Worm (Caenorhabditis elegans) whole organism, late embryonic: ENCODE results near the gene R160.2.

Experiments used
- C38D4.7 ChIP-seq: fragments of 200-800 bp; sonication (Bioruptor generic); optimal IDR thresholded peaks from 2 replicates; lab custom pipeline; 2018; ENCODE audit warnings: mild to moderate bottlenecking, missing genetic modification characterization, moderate library complexity, missing compliant biosample characterization
- F13H6.1 ChIP-seq: sonication (generic microtip); optimal IDR thresholded peaks from 2 replicates; lab custom pipeline; 2016; ENCODE audit warnings: missing genetic modification characterization, missing compliant biosample characterization
- K09A11.1 ChIP-seq: sonication (generic microtip); optimal IDR thresholded peaks from 2 replicates; lab custom pipeline; 2017; ENCODE audit warnings: antibody characterized with exemption, mild to moderate bottlenecking, missing genetic modification characterization, missing compliant biosample characterization; ENCODE audit not compliant: insufficient read depth
- Y22D7AL.16 ChIP-seq: sonication (generic microtip); optimal IDR thresholded peaks from 2 replicates; lab custom pipeline; 2016; ENCODE audit warnings: missing genetic modification characterization, missing compliant biosample characterization
- ahr-1 ChIP-seq: sonication (generic microtip); optimal IDR thresholded peaks from 2 replicates; lab custom pipeline; 2016; ENCODE audit warnings: missing genetic modification characterization, missing compliant biosample characterization
- ama-1 ChIP-seq: fragments of 150-350 bp; optimal IDR thresholded peaks from 2 replicates; lab custom pipeline; 2014
- ceh-18 ChIP-seq: sonication (generic microtip); optimal IDR thresholded peaks from 2 replicates; lab custom pipeline; 2016; ENCODE audit warnings: missing genetic modification characterization, missing compliant biosample characterization
- ceh-2 ChIP-seq: sonication (generic microtip); optimal IDR thresholded peaks from 2 replicates; lab custom pipeline; 2016; ENCODE audit warnings: missing genotype, missing genetic modification characterization, missing compliant biosample characterization
- ceh-24 ChIP-seq: sonication (generic microtip); optimal IDR thresholded peaks from 2 replicates; lab custom pipeline; 2016; ENCODE audit warnings: mild to moderate bottlenecking, missing genetic modification characterization, missing compliant biosample characterization
- ceh-45 ChIP-seq: fragments of 200-800 bp; sonication (Bioruptor generic); IDR thresholded peaks from 2 replicates; pipeline ENCODE4 v1.3.6; 2022; ENCODE audit warnings: missing genetic modification reagents, missing genetic modification characterization, missing compliant biosample characterization
- ceh-48 ChIP-seq: sonication (generic microtip); optimal IDR thresholded peaks from 2 replicates; lab custom pipeline; 2016; ENCODE audit warnings: missing genetic modification characterization, inconsistent platforms, missing compliant biosample characterization
- ceh-9 ChIP-seq: sonication (generic microtip); optimal IDR thresholded peaks from 2 replicates; lab custom pipeline; 2016; ENCODE audit warnings: mild to moderate bottlenecking, missing genetic modification characterization, inconsistent platforms, missing compliant biosample characterization
- che-1 ChIP-seq: sonication (generic microtip); optimal IDR thresholded peaks from 2 replicates; lab custom pipeline; 2016; ENCODE audit warnings: mild to moderate bottlenecking, missing genetic modification characterization, missing compliant biosample characterization
- dmd-4 ChIP-seq: sonication (generic microtip); optimal IDR thresholded peaks from 2 replicates; lab custom pipeline; 2016; ENCODE audit warnings: borderline replicate concordance, missing genetic modification characterization, missing compliant biosample characterization
- dve-1 ChIP-seq: sonication (generic microtip); optimal IDR thresholded peaks from 2 replicates; lab custom pipeline; 2017; ENCODE audit warnings: antibody characterized with exemption, mild to moderate bottlenecking, missing genetic modification characterization, missing compliant biosample characterization
- elt-2 ChIP-seq: sonication (generic microtip); optimal IDR thresholded peaks from 2 replicates; lab custom pipeline; 2016; ENCODE audit warnings: missing genetic modification reagents, missing genetic modification characterization, missing compliant biosample characterization
- elt-4 ChIP-seq: sonication (generic microtip); optimal IDR thresholded peaks from 2 replicates; lab custom pipeline; 2016; ENCODE audit warnings: missing genetic modification characterization, missing compliant biosample characterization
- eyg-1 ChIP-seq: sonication (generic microtip); optimal IDR thresholded peaks from 2 replicates; lab custom pipeline; 2016; ENCODE audit warnings: missing genotype, missing genetic modification characterization, missing compliant biosample characterization
- fax-1 ChIP-seq: sonication (generic microtip); optimal IDR thresholded peaks from 2 replicates; lab custom pipeline; 2016; ENCODE audit warnings: missing genotype, missing genetic modification characterization, missing compliant biosample characterization
- gmeb-2 ChIP-seq: sonication (generic microtip); optimal IDR thresholded peaks from 2 replicates; lab custom pipeline; 2016; ENCODE audit warnings: missing genetic modification characterization, inconsistent platforms, missing compliant biosample characterization
- hlh-30 ChIP-seq: sonication (generic microtip); optimal IDR thresholded peaks from 2 replicates; lab custom pipeline; 2017; ENCODE audit warnings: antibody characterized with exemption, missing genetic modification characterization, missing compliant biosample characterization; ENCODE audit not compliant: insufficient read depth
- hlh-6 ChIP-seq: sonication (generic microtip); optimal IDR thresholded peaks from 2 replicates; lab custom pipeline; 2016; ENCODE audit warnings: missing genotype, missing genetic modification characterization, missing compliant biosample characterization
- hlh-8 ChIP-seq: sonication (generic microtip); optimal IDR thresholded peaks from 2 replicates; lab custom pipeline; 2016; ENCODE audit warnings: missing genotype, missing genetic modification characterization, missing compliant biosample characterization
- lim-6 ChIP-seq: sonication (generic microtip); optimal IDR thresholded peaks from 2 replicates; lab custom pipeline; 2016; ENCODE audit warnings: missing genetic modification characterization, missing compliant biosample characterization
- lin-11 ChIP-seq: fragments of 200-800 bp; sonication (Bioruptor generic); optimal IDR thresholded peaks from 2 replicates; lab custom pipeline; 2018; ENCODE audit warnings: mild to moderate bottlenecking, missing genetic modification characterization, missing compliant biosample characterization
- mec-3 ChIP-seq: sonication (generic microtip); optimal IDR thresholded peaks from 2 replicates; lab custom pipeline; 2016; ENCODE audit warnings: borderline replicate concordance, missing genetic modification characterization, missing compliant biosample characterization
- nfya-1 ChIP-seq: sonication (generic microtip); optimal IDR thresholded peaks from 2 replicates; lab custom pipeline; 2017; ENCODE audit warnings: missing genetic modification characterization, mild to moderate bottlenecking, missing compliant biosample characterization, antibody characterized with exemption, moderate library complexity
- pag-3 ChIP-seq: sonication (generic microtip); optimal IDR thresholded peaks from 2 replicates; lab custom pipeline; 2016; ENCODE audit warnings: missing compliant biosample characterization, missing genetic modification characterization, borderline replicate concordance
- pat-9 ChIP-seq: fragments of 200-800 bp; sonication (Bioruptor generic); optimal IDR thresholded peaks from 2 replicates; lab custom pipeline; 2018; ENCODE audit warnings: mild to moderate bottlenecking, missing genetic modification characterization, moderate library complexity, missing compliant biosample characterization
- pha-2 ChIP-seq: sonication (generic microtip); optimal IDR thresholded peaks from 2 replicates; lab custom pipeline; 2017; ENCODE audit warnings: mild to moderate bottlenecking, missing genetic modification characterization, missing compliant biosample characterization
- pqm-1 ChIP-seq: sonication (generic microtip); optimal IDR thresholded peaks from 2 replicates; lab custom pipeline; 2016; ENCODE audit warnings: missing genetic modification characterization, missing compliant biosample characterization
- rnt-1 ChIP-seq: sonication (generic microtip); optimal IDR thresholded peaks from 2 replicates; lab custom pipeline; 2016; ENCODE audit warnings: missing genetic modification characterization, missing compliant biosample characterization
- sdc-2 ChIP-seq: sonication (generic microtip); optimal IDR thresholded peaks from 2 replicates; lab custom pipeline; 2016; ENCODE audit warnings: missing genotype, missing genetic modification characterization, missing compliant biosample characterization
- sox-2 ChIP-seq: fragments of 200-800 bp; sonication (Bioruptor generic); IDR thresholded peaks from 2 replicates; pipeline ENCODE4 v1.3.6; 2022; ENCODE audit warnings: missing genetic modification reagents, missing genetic modification characterization, missing compliant biosample characterization
- sox-4 ChIP-seq: sonication (generic microtip); optimal IDR thresholded peaks from 2 replicates; lab custom pipeline; 2017; ENCODE audit warnings: mild to moderate bottlenecking, missing genetic modification characterization, inconsistent platforms, missing compliant biosample characterization
- tbx-2 ChIP-seq: sonication (generic microtip); optimal IDR thresholded peaks from 2 replicates; lab custom pipeline; 2016; ENCODE audit warnings: missing genetic modification characterization, missing compliant biosample characterization
- tbx-7 ChIP-seq: sonication (generic microtip); optimal IDR thresholded peaks from 2 replicates; lab custom pipeline; 2016; ENCODE audit warnings: missing genotype, missing genetic modification characterization, missing compliant biosample characterization
- unc-3 ChIP-seq, 2 experiments: fragments of 200-800 bp in 1 of 2; sonication (Bioruptor generic) in 1 of 2; sonication (generic microtip) in 1 of 2; conservative IDR thresholded peaks in 1 of 2; optimal IDR thresholded peaks in 1 of 2; 2 replicates each; pipeline versions ENCODE4 v1.3.6 to Lab custom; 2016 to 2022; ENCODE audit warnings: missing compliant biosample characterization in 2 of 2, missing genetic modification characterization in 2 of 2, missing genetic modification reagents in 1 of 2
- unc-55 ChIP-seq: sonication (generic microtip); optimal IDR thresholded peaks from 2 replicates; lab custom pipeline; 2017; ENCODE audit warnings: missing biosample characterization, missing genetic modification reagents, missing genetic modification characterization
- zip-5 ChIP-seq: sonication (generic microtip); optimal IDR thresholded peaks from 2 replicates; lab custom pipeline; 2016; ENCODE audit warnings: missing genetic modification characterization, missing compliant biosample characterization
- ztf-16 ChIP-seq: sonication (generic microtip); optimal IDR thresholded peaks from 2 replicates; lab custom pipeline; 2017; ENCODE audit warnings: missing genetic modification characterization, missing compliant biosample characterization

Gene R160.2

DNA sequence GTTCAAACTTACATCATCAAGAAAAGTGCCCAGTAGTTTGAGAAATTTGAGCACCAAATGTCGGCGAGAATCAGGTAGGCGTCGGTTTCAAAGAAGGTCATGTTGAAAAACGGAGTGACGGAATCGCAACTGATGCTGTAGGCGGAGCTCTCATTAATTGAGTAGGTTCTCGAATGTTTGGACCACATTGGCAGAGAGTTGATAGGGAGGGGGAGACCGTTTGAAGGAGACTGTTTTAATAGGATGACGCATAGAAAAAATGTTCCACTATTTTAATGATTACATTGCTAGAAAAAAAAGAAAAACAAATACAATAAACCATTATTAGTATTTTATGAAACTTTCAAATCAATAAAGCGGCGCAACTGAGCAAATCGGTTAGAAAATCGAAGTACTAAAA is 13.5 kb downstream of the R160.2 start, which contains the start of gene F14H12.17:
Gene F14H12.17, minus strand, starts transcription at position 101 of the 400 bp plus-strand sequence.
- no peak for TF ChIP-seq ceh-45 (GFP tag; lab: Robert Waterston, UW)
- no peak for TF ChIP-seq gmeb-2 (tag; lab: Kevin White, UChicago)
- no peak for TF ChIP-seq unc-3 (GFP tag; conservative IDR thresholded peaks at IDR 0.05; lab: Robert Waterston, UW)
- no peak for TF ChIP-seq unc-3 (tag; optimal IDR thresholded peaks at IDR 0.05; lab: Kevin White, UChicago)
- no peak for TF ChIP-seq tbx-7 (tag; lab: Kevin White, UChicago)
- TF ChIP-seq hlh-6 (tag; lab: Kevin White, UChicago) = no peak
- TF ChIP-seq dve-1 (tag; lab: Kevin White, UChicago) = no peak
- TF ChIP-seq, all 69 proteins: peak for 0

DNA sequence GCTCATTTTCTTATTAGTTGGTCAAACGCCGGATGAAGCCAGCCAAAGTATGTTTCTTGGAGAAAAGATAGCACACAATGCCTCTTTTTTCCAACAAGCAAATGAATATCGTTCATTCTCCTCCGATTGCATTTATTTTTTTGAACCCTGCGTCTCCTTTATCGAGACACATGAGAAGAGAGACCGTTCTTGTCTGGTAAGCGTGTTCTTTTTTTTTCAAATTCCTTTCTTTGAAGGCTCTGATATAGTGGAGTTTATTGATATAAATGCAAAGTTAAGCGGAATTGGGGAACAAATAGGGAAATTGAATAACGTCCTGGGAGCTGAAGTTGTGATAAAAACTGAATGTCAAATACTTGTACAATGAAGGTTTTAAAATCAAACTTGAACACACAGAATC is 14.2 kb downstream of the R160.2 start, which contains the start of gene F14H12.7:
Gene F14H12.7, minus strand, starts transcription at position 101 of the 400 bp plus-strand sequence.
- TF ChIP-seq ceh-24 (tag; lab: Kevin White, UChicago) (no peak), pag-3 (tag; lab: Kevin White, UChicago) (no peak), K09A11.1 (tag; lab: Kevin White, UChicago) (no peak), fax-1 (no peak), ama-1 (no peak), ceh-48 (no peak), tbx-7 (tag; lab: Kevin White, UChicago) (no peak), ceh-2 (no peak), hlh-30 (no peak), che-1 (tag; lab: Kevin White, UChicago) (no peak), Y22D7AL.16 (no peak), zip-5 (tag; lab: Kevin White, UChicago) (no peak), unc-55 (GFP tag; lab: Kevin White, UChicago) (no peak), pqm-1 (tag; lab: Kevin White, UChicago) (no peak), hlh-8 (no peak)

DNA sequence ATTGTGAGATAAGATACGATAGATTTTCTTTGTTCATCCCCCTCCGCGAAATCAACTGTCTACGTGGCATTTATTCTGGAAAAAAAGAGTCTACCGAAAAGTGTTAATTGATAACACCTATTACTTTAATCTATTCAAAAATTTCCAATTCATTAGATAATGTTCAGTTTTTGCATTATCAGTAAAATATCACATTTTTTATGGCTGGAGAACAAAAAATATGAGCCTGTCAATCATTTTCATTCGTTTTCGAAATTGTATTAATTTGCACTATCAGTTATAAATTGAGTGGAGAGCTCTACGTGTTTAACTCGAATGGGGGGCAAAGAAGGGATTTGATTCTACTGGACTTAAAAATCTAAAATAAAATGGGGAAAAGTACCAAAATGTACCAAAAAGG is 17.7 kb downstream of the R160.2 start:
- TF ChIP-seq unc-3 (GFP tag; conservative IDR thresholded peaks at IDR 0.05; lab: Robert Waterston, UW) (no peak), unc-3 (tag; optimal IDR thresholded peaks at IDR 0.05; lab: Kevin White, UChicago) (no peak), tbx-2 (tag; lab: Kevin White, UChicago) (no peak), zip-5 (tag; lab: Kevin White, UChicago) (no peak), che-1 (tag; lab: Kevin White, UChicago) (no peak), eyg-1 (tag; lab: Kevin White, UChicago) (no peak), pat-9 (tag; lab: Kevin White, UChicago) (no peak), nfya-1 (no peak), Y22D7AL.16 (no peak), rnt-1 (tag; lab: Kevin White, UChicago) (no peak), mec-3 (tag; lab: Kevin White, UChicago) (no peak), ceh-18 (tag; lab: Kevin White, UChicago) (no peak), sox-2 (GFP tag; lab: Robert Waterston, UW) (no peak)
- TF ChIP-seq, all 69 proteins: peak for 0

DNA sequence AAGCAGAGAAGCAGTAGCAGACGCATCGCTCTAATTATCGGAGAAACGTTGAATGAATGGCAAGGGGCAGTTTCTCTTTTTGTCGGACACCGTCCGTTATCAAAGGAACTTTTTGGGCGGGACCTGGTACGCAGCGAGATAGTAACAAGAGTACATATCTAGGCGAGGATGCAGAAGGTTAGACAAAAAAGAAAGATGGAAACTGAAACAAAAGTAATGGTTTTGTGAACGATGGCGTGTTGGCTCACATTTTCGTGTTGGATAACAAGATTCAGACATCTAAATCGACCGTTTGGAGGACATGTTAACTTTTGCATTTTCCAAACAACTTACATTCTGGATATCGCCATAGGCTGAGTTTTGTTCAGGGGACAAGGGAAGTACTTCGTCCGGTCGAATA is 19.2 kb downstream of the R160.2 start, which contains the start of gene F14H12.6:
Gene F14H12.6, minus strand, starts transcription at position 101 of the 400 bp plus-strand sequence.
- TF ChIP-seq ztf-16 (tag; lab: Kevin White, UChicago) = no peak
- TF ChIP-seq elt-4 (tag; lab: Kevin White, UChicago) = no peak
- TF ChIP-seq elt-2 (tag; lab: Kevin White, UChicago) = no peak
- no peak for TF ChIP-seq ceh-24 (tag; lab: Kevin White, UChicago)
- no peak for TF ChIP-seq pha-2 (tag; lab: Kevin White, UChicago)
- no peak for TF ChIP-seq pqm-1 (tag; lab: Kevin White, UChicago)
- no peak for TF ChIP-seq F13H6.1 (tag; lab: Kevin White, UChicago)
- TF ChIP-seq, all 69 proteins: peak for 0

DNA sequence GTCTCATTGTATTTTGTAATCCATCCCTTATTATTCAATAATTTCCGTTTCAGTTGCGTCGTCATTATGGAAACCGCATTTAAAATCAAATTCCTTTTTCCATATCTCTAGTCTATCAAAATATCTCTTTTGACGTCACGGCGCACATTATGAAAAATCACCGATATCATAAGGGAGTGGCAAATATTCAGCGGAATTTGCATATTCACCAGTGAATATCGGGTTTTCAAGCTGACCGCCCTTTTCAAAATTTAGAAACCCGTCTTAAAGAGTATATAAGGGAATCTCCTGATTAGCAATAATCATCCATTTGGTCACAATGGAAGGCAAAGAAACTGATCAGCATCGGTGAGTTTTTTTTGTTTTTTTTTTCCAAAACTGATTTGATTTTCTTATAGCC is 23.4 kb downstream of the R160.2 start, which contains the start of gene col-165:
Gene col-165, plus strand, starts transcription at position 301 of the 400 bp plus-strand sequence.
- TF ChIP-seq dmd-4 (tag; lab: Kevin White, UChicago) = no peak
- no peak for TF ChIP-seq ceh-48
- TF ChIP-seq ceh-9 = no peak
- TF ChIP-seq ahr-1 = no peak
- TF ChIP-seq lin-11 = no peak
- no peak for TF ChIP-seq sox-4 (tag; lab: Kevin White, UChicago)
- no peak for TF ChIP-seq sdc-2
- no peak for TF ChIP-seq lim-6
- no peak for TF ChIP-seq C38D4.7 (GFP tag; lab: Kevin White, UChicago)
- TF ChIP-seq, all 69 proteins: peak for 0
